Worm (Caenorhabditis elegans): ENCODE results near the gene cyp-25A1.

DNA sequence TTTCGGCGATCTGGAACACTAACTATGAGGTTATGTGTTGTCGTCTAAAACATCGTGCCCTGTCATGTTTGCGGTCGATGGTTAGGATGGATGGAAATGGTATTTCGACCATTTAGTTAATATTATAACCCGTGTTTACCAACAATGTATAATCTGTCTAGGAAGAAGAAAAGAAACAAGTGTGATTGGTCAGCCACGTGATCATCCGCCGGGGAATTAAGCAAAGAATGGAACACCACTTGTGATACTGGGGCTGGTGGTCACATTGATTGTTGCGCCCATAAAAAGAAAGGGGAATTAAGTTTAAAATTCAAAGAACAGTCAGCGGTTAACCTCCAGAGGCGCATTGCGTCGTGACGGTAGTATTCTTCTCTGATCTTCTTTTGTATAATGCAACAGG is 43.2 kb downstream of the cyp-25A1 start:
- TF ChIP-seq him-1 (tag; optimal IDR thresholded peaks at IDR 0.05) (no peak), dao-5 (tag; optimal IDR thresholded peaks at IDR 0.05) (no peak)
